Worm (Caenorhabditis elegans) whole organism, young adult: ENCODE measurements around the gene col-151.

Experiments used
- F39B2.1 ChIP-seq: fragments of 200-800 bp; sonication (Bioruptor generic); IDR thresholded peaks from 2 replicates; pipeline ENCODE4 v1.3.6; 2022; ENCODE audit warnings: missing genetic modification reagents, missing genetic modification characterization, missing compliant biosample characterization
- F52B5.7 ChIP-seq: sonication (generic microtip); optimal IDR thresholded peaks from 2 replicates; lab custom pipeline; 2016; ENCODE audit warnings: mild to moderate bottlenecking, missing genetic modification characterization, missing compliant biosample characterization
- F55B11.4 ChIP-seq: sonication (generic microtip); optimal IDR thresholded peaks from 2 replicates; lab custom pipeline; 2016; ENCODE audit warnings: missing compliant biosample characterization, missing genetic modification characterization, borderline replicate concordance; ENCODE audit not compliant: insufficient read depth
- F57C9.4 ChIP-seq: sonication (generic microtip); optimal IDR thresholded peaks from 2 replicates; lab custom pipeline; 2017; ENCODE audit warnings: mild to moderate bottlenecking, missing genetic modification characterization, missing compliant biosample characterization
- T07F8.4 ChIP-seq: sonication (generic microtip); optimal IDR thresholded peaks from 2 replicates; lab custom pipeline; 2016; ENCODE audit warnings: mild to moderate bottlenecking, missing genetic modification characterization, moderate library complexity, missing compliant biosample characterization
- Y53F4B.3 ChIP-seq: fragments of 200-800 bp; sonication (Bioruptor generic); IDR thresholded peaks from 2 replicates; pipeline ENCODE4 v1.3.6; 2022; ENCODE audit warnings: missing genetic modification reagents, missing genetic modification characterization, missing compliant biosample characterization
- aptf-3 ChIP-seq: fragments of 200-800 bp; sonication (Bioruptor generic); IDR thresholded peaks from 2 replicates; pipeline ENCODE4 v1.3.6; 2022; ENCODE audit warnings: missing genetic modification characterization, missing compliant biosample characterization
- bed-2 ChIP-seq: fragments of 200-800 bp; sonication (Bioruptor generic); IDR thresholded peaks from 2 replicates; pipeline ENCODE4 v1.3.6; 2022; ENCODE audit warnings: missing genetic modification reagents, missing genetic modification characterization, missing compliant biosample characterization
- cebp-1 ChIP-seq, 2 experiments: fragments of 200-800 bp in 1 of 2; sonication (Bioruptor generic) in 1 of 2; sonication (generic microtip) in 1 of 2; IDR thresholded peaks in 1 of 2; optimal IDR thresholded peaks in 1 of 2; 2 replicates each; pipeline versions ENCODE4 v1.3.6 to Lab custom; 2017 to 2022; ENCODE audit warnings: missing compliant biosample characterization in 2 of 2, missing genetic modification characterization in 2 of 2, mild to moderate bottlenecking in 1 of 2, missing genetic modification reagents in 1 of 2, moderate library complexity in 1 of 2
- ceh-100 ChIP-seq: fragments of 200-800 bp; sonication (Bioruptor generic); IDR thresholded peaks from 2 replicates; pipeline ENCODE4 v1.3.6; 2022; ENCODE audit warnings: missing genetic modification reagents, missing genetic modification characterization, missing compliant biosample characterization
- ceh-40 ChIP-seq: fragments of 200-800 bp; sonication (Bioruptor generic); IDR thresholded peaks from 2 replicates; pipeline ENCODE4 v1.3.6; 2022; ENCODE audit warnings: missing genetic modification characterization, missing compliant biosample characterization
- ceh-58 ChIP-seq: fragments of 200-800 bp; sonication (Bioruptor generic); IDR thresholded peaks from 2 replicates; pipeline ENCODE4 v1.3.6; 2022; ENCODE audit warnings: missing genetic modification characterization, missing compliant biosample characterization
- die-1 ChIP-seq: sonication (generic microtip); optimal IDR thresholded peaks from 2 replicates; lab custom pipeline; 2016; ENCODE audit warnings: missing genotype, mild to moderate bottlenecking, missing genetic modification characterization, missing compliant biosample characterization
- dox-1 ChIP-seq: fragments of 200-800 bp; sonication (Bioruptor generic); IDR thresholded peaks from 2 replicates; pipeline ENCODE4 v1.3.6; 2022; ENCODE audit warnings: missing genetic modification reagents, missing genetic modification characterization, missing compliant biosample characterization
- dpff-1 ChIP-seq: sonication (generic microtip); optimal IDR thresholded peaks from 2 replicates; lab custom pipeline; 2017; ENCODE audit warnings: mild to moderate bottlenecking, missing genetic modification characterization, missing compliant biosample characterization
- egl-44 ChIP-seq: fragments of 200-800 bp; sonication (Bioruptor generic); IDR thresholded peaks from 2 replicates; pipeline ENCODE4 v1.3.6; 2022; ENCODE audit warnings: missing genetic modification reagents, missing genetic modification characterization, missing compliant biosample characterization
- ets-4 ChIP-seq: fragments of 200-800 bp; sonication (Bioruptor generic); optimal IDR thresholded peaks from 2 replicates; lab custom pipeline; 2018; ENCODE audit warnings: mild to moderate bottlenecking, missing genetic modification characterization, missing compliant biosample characterization
- him-1 ChIP-seq: sonication (generic microtip); optimal IDR thresholded peaks from 2 replicates; lab custom pipeline; 2016; ENCODE audit warnings: missing genotype, missing genetic modification reagents, missing genetic modification characterization, missing compliant biosample characterization
- hlh-26 ChIP-seq: fragments of 200-800 bp; sonication (Bioruptor generic); conservative IDR thresholded peaks from 2 replicates; pipeline ENCODE4 v1.3.6; 2022; ENCODE audit warnings: missing genetic modification reagents, missing genetic modification characterization, missing compliant biosample characterization
- hmg-20 ChIP-seq: fragments of 200-800 bp; sonication (Bioruptor generic); IDR thresholded peaks from 2 replicates; pipeline ENCODE4 v1.3.6; 2022; ENCODE audit warnings: missing genetic modification reagents, missing genetic modification characterization, missing compliant biosample characterization
- let-607 ChIP-seq, 2 experiments: fragments of 200-800 bp in 1 of 2; sonication (Bioruptor generic) in 1 of 2; sonication (generic microtip) in 1 of 2; optimal IDR thresholded peaks; 2 replicates each; lab custom pipeline; 2016 to 2018; ENCODE audit warnings: mild to moderate bottlenecking in 2 of 2, missing compliant biosample characterization in 2 of 2, missing genetic modification characterization in 2 of 2, moderate library complexity in 2 of 2, missing genotype in 1 of 2
- lin-26 ChIP-seq: fragments of 200-800 bp; sonication (Bioruptor generic); IDR thresholded peaks from 2 replicates; pipeline ENCODE4 v1.3.6; 2022; ENCODE audit warnings: missing genetic modification reagents, missing genetic modification characterization, missing compliant biosample characterization
- lin-35 ChIP-seq, 3 experiments: fragments of 150-350 bp in 2 of 3; sonication (generic microtip) in 1 of 3; optimal IDR thresholded peaks; 2 replicates each; lab custom pipeline; 2014 to 2018; ENCODE audit warnings: missing biosample characterization in 3 of 3, missing genetic modification characterization in 3 of 3, missing genetic modification reagents in 3 of 3
- madf-10 ChIP-seq: sonication (generic microtip); optimal IDR thresholded peaks from 2 replicates; lab custom pipeline; 2016; ENCODE audit warnings: mild to moderate bottlenecking, missing genetic modification characterization, missing compliant biosample characterization
- madf-6 ChIP-seq: fragments of 200-800 bp; sonication (Bioruptor generic); IDR thresholded peaks from 2 replicates; pipeline ENCODE4 v1.3.6; 2022; ENCODE audit warnings: missing genetic modification reagents, missing genetic modification characterization, missing compliant biosample characterization
- mcd-1 ChIP-seq: fragments of 200-800 bp; sonication (Bioruptor generic); IDR thresholded peaks from 2 replicates; pipeline ENCODE4 v1.3.6; 2022; ENCODE audit warnings: missing genetic modification reagents, missing genetic modification characterization, missing compliant biosample characterization
- mel-28 ChIP-seq: sonication (generic microtip); optimal IDR thresholded peaks from 2 replicates; lab custom pipeline; 2016; ENCODE audit warnings: borderline replicate concordance, mild to moderate bottlenecking, missing genetic modification characterization, missing compliant biosample characterization
- mes-4 ChIP-seq: sonication (generic microtip); optimal IDR thresholded peaks from 2 replicates; lab custom pipeline; 2016; ENCODE audit warnings: missing genotype, missing genetic modification characterization, missing compliant biosample characterization
- nfya-1 ChIP-seq: sonication (generic microtip); optimal IDR thresholded peaks from 2 replicates; lab custom pipeline; 2017; ENCODE audit warnings: antibody characterized with exemption, missing compliant biosample characterization, missing genetic modification characterization, borderline replicate concordance; ENCODE audit not compliant: insufficient read depth
- nhr-120 ChIP-seq: fragments of 200-800 bp; sonication (Bioruptor generic); IDR thresholded peaks from 2 replicates; pipeline ENCODE4 v1.3.6; 2022; ENCODE audit warnings: missing genetic modification characterization, missing compliant biosample characterization
- nhr-80 ChIP-seq: sonication (generic microtip); optimal IDR thresholded peaks from 2 replicates; lab custom pipeline; 2016; ENCODE audit warnings: missing genetic modification characterization, missing compliant biosample characterization
- nhr-90 ChIP-seq: sonication (generic microtip); optimal IDR thresholded peaks from 2 replicates; lab custom pipeline; 2016; ENCODE audit warnings: missing genotype, mild to moderate bottlenecking, missing genetic modification characterization, missing compliant biosample characterization
- repo-1 ChIP-seq: sonication (generic microtip); optimal IDR thresholded peaks from 2 replicates; lab custom pipeline; 2017; ENCODE audit warnings: mild to moderate bottlenecking, missing genetic modification characterization, missing compliant biosample characterization
- rpc-1 ChIP-seq, 2 experiments: fragments of 150-350 bp in 1 of 2; sonication (generic microtip) in 1 of 2; optimal IDR thresholded peaks; 2 replicates each; lab custom pipeline; 2014 to 2018; ENCODE audit warnings: missing biosample characterization in 1 of 2, missing genetic modification characterization in 1 of 2, missing genetic modification reagents in 1 of 2, missing genotype in 1 of 2
- snpc-3.4 ChIP-seq: sonication (generic microtip); optimal IDR thresholded peaks from 2 replicates; lab custom pipeline; 2017; ENCODE audit warnings: missing genetic modification characterization, mild to moderate bottlenecking, missing compliant biosample characterization, antibody characterized with exemption, moderate library complexity, missing genotype, missing genetic modification reagents
- tbp1 ChIP-seq: fragments of 200-800 bp; sonication (Bioruptor generic); optimal IDR thresholded peaks from 2 replicates; lab custom pipeline; 2018; ENCODE audit warnings: mild to moderate bottlenecking, missing genetic modification characterization, missing compliant biosample characterization
- tbx-9 ChIP-seq: sonication (generic microtip); optimal IDR thresholded peaks from 2 replicates; lab custom pipeline; 2016; ENCODE audit warnings: borderline replicate concordance, missing genetic modification characterization, inconsistent platforms, missing compliant biosample characterization
- unc-130 ChIP-seq: sonication (generic microtip); optimal IDR thresholded peaks from 2 replicates; lab custom pipeline; 2016; ENCODE audit warnings: missing genetic modification reagents, missing genetic modification characterization, missing compliant biosample characterization
- unc-62 ChIP-seq: fragments of 150-350 bp; optimal IDR thresholded peaks from 2 replicates; lab custom pipeline; 2014; ENCODE audit warnings: missing biosample characterization, missing genetic modification reagents, missing genetic modification characterization
- ztf-26 ChIP-seq: sonication (generic microtip); optimal IDR thresholded peaks from 2 replicates; lab custom pipeline; 2017; ENCODE audit warnings: missing genetic modification characterization, missing compliant biosample characterization
- ztf-28 ChIP-seq: fragments of 200-800 bp; sonication (Bioruptor generic); IDR thresholded peaks from 2 replicates; pipeline ENCODE4 v1.3.6; 2022; ENCODE audit warnings: missing genetic modification reagents, missing genetic modification characterization, missing compliant biosample characterization

col-151 gene

ce11 chrV:10435198-10435597 lies 40.2 kb upstream of the col-151 start:
- TF ChIP-seq let-607 (tag; optimal IDR thresholded peaks at IDR 0.05; lab: Kevin White, UChicago) (peak in 1 of 2 experiments; percentile 35), nhr-80 (tag; lab: Kevin White, UChicago) (peak; percentile 44), lin-26 (GFP tag; lab: Robert Waterston, UW) (no peak)

ce11 chrV:10433721-10434120 lies 38.7 kb upstream of the col-151 start, which contains the start of gene Y32F6A.4:
TSS of gene Y32F6A.4 (minus strand) at chrV:10434067.
- TF ChIP-seq F39B2.1 (GFP tag; lab: Robert Waterston, UW): no peak
- TF ChIP-seq nhr-80 (tag; lab: Kevin White, UChicago): peak; percentile 47
- TF ChIP-seq mel-28 (tag; lab: Kevin White, UChicago): no peak
- no peak for TF ChIP-seq mcd-1 (GFP tag; lab: Robert Waterston, UW)
- TF ChIP-seq, all 124 proteins: peak for 1

- TF ChIP-seq repo-1 (no peak), bed-2 (GFP tag; lab: Robert Waterston, UW) (no peak), let-607 (tag; optimal IDR thresholded peaks at IDR 0.05; lab: Kevin White, UChicago) (no peak), dox-1 (peak; percentile 32; the same call in 1 of the 2 replicates), egl-44 (GFP tag; lab: Robert Waterston, UW) (no peak), nhr-80 (tag; lab: Kevin White, UChicago) (peak; percentile 87), ets-4 (peak; percentile 82), dpff-1 (tag; lab: Kevin White, UChicago) (no peak), madf-10 (tag; lab: Kevin White, UChicago) (no peak), ceh-40 (GFP tag; lab: Robert Waterston, UW) (no peak), him-1 (tag; lab: Kevin White, UChicago) (no peak), snpc-3.4 (tag; lab: Kevin White, UChicago) (no peak), die-1 (no peak), nhr-90 (tag; lab: Kevin White, UChicago) (no peak), mes-4 (tag; lab: Kevin White, UChicago) (no peak), hmg-20 (GFP tag; lab: Robert Waterston, UW) (no peak), F57C9.4 (no peak), F55B11.4 (tag; lab: Kevin White, UChicago) (no peak), ceh-100 (GFP tag; lab: Robert Waterston, UW) (no peak), unc-62 (GFP tag; lab: Kevin White, UChicago) (no peak), lin-26 (GFP tag; lab: Robert Waterston, UW) (no peak)
Observed at ce11 chrV:10432607-10433006, 37.6 kb upstream of the col-151 start.

- no peak for TF ChIP-seq Y53F4B.3
- TF ChIP-seq hlh-26: no peak
- TF ChIP-seq cebp-1 (GFP tag; IDR thresholded peaks at IDR 0.05; lab: Robert Waterston, UW): no peak
- no peak for TF ChIP-seq cebp-1 (tag; optimal IDR thresholded peaks at IDR 0.05; lab: Kevin White, UChicago)
- TF ChIP-seq tbp1 (GFP tag; lab: Kevin White, UChicago): no peak
- no peak for TF ChIP-seq nfya-1 (tag; lab: Kevin White, UChicago)
- TF ChIP-seq ceh-58 (GFP tag; lab: Robert Waterston, UW): no peak
- TF ChIP-seq nhr-120: no peak
- no peak for TF ChIP-seq rpc-1 (optimal IDR thresholded peaks at IDR 0.05; lab: Kevin White, UChicago)
- no peak for TF ChIP-seq rpc-1 (tag; optimal IDR thresholded peaks at IDR 0.05; lab: Kevin White, UChicago)
- no peak for TF ChIP-seq lin-35 (GFP tag; optimal IDR thresholded peaks at IDR 0.05; lab: Kevin White, UChicago)
- no peak for TF ChIP-seq aptf-3 (GFP tag; lab: Robert Waterston, UW)
- no peak for TF ChIP-seq tbx-9 (tag; lab: Kevin White, UChicago)
- no peak for TF ChIP-seq ztf-26 (tag; lab: Kevin White, UChicago)
- TF ChIP-seq unc-130: no peak
- no peak for TF ChIP-seq F52B5.7
- TF ChIP-seq bed-2 (GFP tag; lab: Robert Waterston, UW): no peak
- TF ChIP-seq ztf-28 (GFP tag; lab: Robert Waterston, UW): no peak
- no peak for TF ChIP-seq madf-6 (GFP tag; lab: Robert Waterston, UW)
- TF ChIP-seq T07F8.4: no peak
- no peak for TF ChIP-seq dpff-1 (tag; lab: Kevin White, UChicago)
Observed at ce11 chrV:10428608-10429007, 33.6 kb upstream of the col-151 start, which contains the start of gene tag-314. TSS of gene tag-314 (minus strand) at chrV:10428708.
